Fruit fly (Drosophila melanogaster) whole organism: ENCODE results near the gene Gnpnat.

Source experiments
- CG8478 ChIP-seq: fragments of >200 bp; optimal IDR thresholded peaks from 2 replicates; lab custom pipeline; 2018; ENCODE audit warnings: inconsistent platforms
- Dll ChIP-seq: fragments of >200 bp; optimal IDR thresholded peaks from 2 replicates; lab custom pipeline; 2017
- EcR ChIP-seq, 2 experiments: fragments of >200 bp; optimal IDR thresholded peaks; 2 replicates each; lab custom pipeline; 2017; ENCODE audit warnings: missing biosample characterization in 2 of 2, missing genetic modification characterization in 2 of 2, missing genetic modification reagents in 2 of 2
- pan ChIP-seq: fragments of >200 bp; optimal IDR thresholded peaks from 2 replicates; lab custom pipeline; 2017
- psq ChIP-seq: fragments of >200 bp; optimal IDR thresholded peaks from 2 replicates; lab custom pipeline; 2017
- usp ChIP-seq: fragments of >200 bp; optimal IDR thresholded peaks from 2 replicates; lab custom pipeline; 2017; ENCODE audit warnings: missing biosample characterization, missing genetic modification characterization, mixed read lengths

dm6 chr3R:29775755-29776686 lies 37.9 kb downstream of the Gnpnat start:
- TF ChIP-seq usp (GFP tag; lab: Kevin White, UChicago) (no peak), CG8478 (lab: Kevin White, UChicago) (no peak), psq (lab: Kevin White, UChicago) (no peak), Dll (no peak), pan (lab: Kevin White, UChicago) (no peak), EcR (GFP tag; optimal IDR thresholded peaks at IDR 0.05; lab: Kevin White, UChicago) (no peak)
